Fruit fly (Drosophila melanogaster) whole organism, pupa: ENCODE results near the gene CG2839.

Experiments
- CG4496 ChIP-seq: fragments of 200-800 bp; sonication (Bioruptor generic); IDR thresholded peaks from 3 replicates; pipeline ENCODE4 v1.3.6; 2022; ENCODE audit warnings: missing biosample characterization, missing genetic modification characterization
- Snoo ChIP-seq: fragments of 200-800 bp; sonication (Bioruptor generic); optimal IDR thresholded peaks from 3 replicates; lab custom pipeline; 2017; ENCODE audit warnings: missing biosample characterization, mild to moderate bottlenecking, missing genetic modification characterization, inconsistent platforms
- gl ChIP-seq: fragments of 200-800 bp; sonication (Bioruptor generic); optimal IDR thresholded peaks from 2 replicates; lab custom pipeline; 2018; ENCODE audit warnings: missing biosample characterization, mild to moderate bottlenecking, missing genetic modification characterization

DNA sequence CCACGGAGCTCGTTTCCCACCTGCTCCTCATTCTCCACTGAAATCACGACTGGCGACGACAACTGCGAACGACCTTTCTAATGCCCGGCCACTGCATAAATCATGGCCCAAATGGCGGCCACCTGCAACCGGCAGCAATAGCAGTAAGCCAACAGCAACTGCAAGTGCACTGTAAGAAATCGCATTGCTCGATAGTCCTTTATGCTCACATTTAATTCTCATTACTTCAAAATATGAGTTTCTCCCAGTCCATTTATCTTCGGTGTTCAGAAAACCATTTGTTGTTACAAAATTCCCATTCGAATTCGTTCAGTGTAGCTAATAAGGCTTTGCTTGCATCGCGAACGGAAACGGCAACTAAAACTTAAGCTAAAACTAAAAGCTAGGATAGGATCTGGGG lies 21.4 kb upstream of the CG2839 start:
- TF ChIP-seq gl (tag; lab: Kevin White, UChicago): no peak
- no peak for TF ChIP-seq Snoo
- peak; percentile 89 for TF ChIP-seq CG4496
